Worm (Caenorhabditis elegans): ENCODE results near the gene F37C12.10.

ce11 chrIII:7142172-7142601 is 46.0 kb downstream of the F37C12.10 start:
- TF ChIP-seq tbx-2 (tag; optimal IDR thresholded peaks at IDR 0.05) (no peak), elt-2 (tag; optimal IDR thresholded peaks at IDR 0.05) (peak; percentile 26), unc-39 (tag; optimal IDR thresholded peaks at IDR 0.05) (no peak), fkh-2 (tag; optimal IDR thresholded peaks at IDR 0.05) (no peak), nhr-77 (tag; optimal IDR thresholded peaks at IDR 0.05) (no peak), pha-4 (tag; optimal IDR thresholded peaks at IDR 0.05) (no peak), elt-3 (tag; optimal IDR thresholded peaks at IDR 0.05) (no peak), nhr-25 (tag; optimal IDR thresholded peaks at IDR 0.05) (peak; percentile 11), R02D3.7 (tag; optimal IDR thresholded peaks at IDR 0.05) (no peak), snpc-4 (tag; optimal IDR thresholded peaks at IDR 0.05) (peak; percentile 97), zag-1 (tag; optimal IDR thresholded peaks at IDR 0.05) (no peak), ama-1 (optimal IDR thresholded peaks at IDR 0.05) (peak; percentile 76), nhr-67 (tag; optimal IDR thresholded peaks at IDR 0.05) (no peak), nfya-1 (tag; optimal IDR thresholded peaks at IDR 0.05; ENCODE audit: insufficient read depth) (peak; percentile 43)

Measured in whole organism, L3 larva.